Fruit fly (Drosophila melanogaster) whole organism, embryonic: Measurements from ENCODE around the gene CG6659.

Experiments used
- Asciz ChIP-seq: fragments of 200-800 bp; sonication (Bioruptor generic); optimal IDR thresholded peaks from 2 replicates; lab custom pipeline; 2017; ENCODE audit warnings: missing biosample characterization, mild to moderate bottlenecking, missing genetic modification characterization, missing genetic modification reagents
- B-H2 ChIP-seq: fragments of 200-800 bp; sonication (Bioruptor generic); optimal IDR thresholded peaks from 2 replicates; lab custom pipeline; 2018; ENCODE audit warnings: missing biosample characterization, mild to moderate bottlenecking, missing genetic modification characterization
- CG1024 ChIP-seq: fragments of 200-800 bp; sonication (Bioruptor generic); IDR thresholded peaks from 2 replicates; pipeline ENCODE4 v1.3.6; 2022; ENCODE audit warnings: missing biosample characterization, missing genetic modification characterization
- CG10274 ChIP-seq: fragments of 200-800 bp; sonication (Bioruptor generic); optimal IDR thresholded peaks from 3 replicates; lab custom pipeline; 2017; ENCODE audit warnings: missing biosample characterization, mild to moderate bottlenecking, missing genetic modification characterization
- CG10431 ChIP-seq: fragments of 200-800 bp; sonication (Bioruptor generic); optimal IDR thresholded peaks from 3 replicates; lab custom pipeline; 2018; ENCODE audit warnings: missing biosample characterization, mild to moderate bottlenecking, missing genetic modification characterization
- CG12071 ChIP-seq: fragments of 200-800 bp; sonication (Bioruptor generic); optimal IDR thresholded peaks from 3 replicates; lab custom pipeline; 2018; ENCODE audit warnings: missing biosample characterization, mild to moderate bottlenecking, missing genetic modification characterization
- CG12769 ChIP-seq: fragments of 200-800 bp; sonication (Bioruptor generic); optimal IDR thresholded peaks from 2 replicates; lab custom pipeline; 2019; ENCODE audit warnings: missing biosample characterization, mild to moderate bottlenecking, missing genetic modification characterization, moderate library complexity
- CG12942 ChIP-seq: fragments of 200-800 bp; sonication (Bioruptor generic); optimal IDR thresholded peaks from 3 replicates; lab custom pipeline; 2016; ENCODE audit warnings: missing biosample characterization, missing genetic modification characterization
- CG13624 ChIP-seq: fragments of 200-800 bp; sonication (Bioruptor generic); optimal IDR thresholded peaks from 2 replicates; lab custom pipeline; 2016; ENCODE audit warnings: missing biosample characterization, missing genetic modification characterization
- CG15514 ChIP-seq: fragments of 200-800 bp; sonication (Bioruptor generic); optimal IDR thresholded peaks from 3 replicates; lab custom pipeline; 2017; ENCODE audit warnings: missing biosample characterization, missing genetic modification characterization, mild to moderate bottlenecking, moderate library complexity, missing genetic modification reagents
- CG1647 ChIP-seq: fragments of 200-800 bp; sonication (Bioruptor generic); optimal IDR thresholded peaks from 3 replicates; lab custom pipeline; 2016; ENCODE audit warnings: missing biosample characterization, missing genetic modification characterization
- CG16779 ChIP-seq: fragments of 200-800 bp; sonication (Bioruptor generic); IDR thresholded peaks from 2 replicates; pipeline ENCODE4 v1.3.6; 2022; ENCODE audit warnings: missing biosample characterization, missing genetic modification characterization
- CG17359 ChIP-seq: fragments of 200-800 bp; sonication (Bioruptor generic); optimal IDR thresholded peaks from 3 replicates; lab custom pipeline; 2018; ENCODE audit warnings: missing biosample characterization, mild to moderate bottlenecking, missing genetic modification characterization, moderate library complexity
- CG17568 ChIP-seq: fragments of 200-800 bp; sonication (Bioruptor generic); optimal IDR thresholded peaks from 2 replicates; lab custom pipeline; 2018; ENCODE audit warnings: missing biosample characterization, mild to moderate bottlenecking, missing genetic modification characterization, moderate library complexity
- CG2116 ChIP-seq: fragments of 200-800 bp; sonication (Bioruptor generic); optimal IDR thresholded peaks from 3 replicates; lab custom pipeline; 2018; ENCODE audit warnings: missing biosample characterization, mild to moderate bottlenecking, missing genetic modification characterization
- CG2129 ChIP-seq: fragments of 200-800 bp; sonication (Bioruptor generic); IDR thresholded peaks from 2 replicates; pipeline ENCODE4 v1.3.6; 2022; ENCODE audit warnings: missing biosample characterization, missing genetic modification characterization; ENCODE audit not compliant: partially characterized antibody
- CG2712 ChIP-seq: fragments of 200-800 bp; optimal IDR thresholded peaks from 3 replicates; lab custom pipeline; 2019; ENCODE audit warnings: missing biosample characterization, mild to moderate bottlenecking, missing genetic modification characterization, moderate library complexity
- CG34422 ChIP-seq: fragments of 200-800 bp; sonication (Bioruptor generic); IDR thresholded peaks from 3 replicates; pipeline ENCODE4 v1.3.6; 2022; ENCODE audit warnings: missing biosample characterization, missing genetic modification characterization
- CG4854 ChIP-seq: fragments of 200-800 bp; sonication (Bioruptor generic); optimal IDR thresholded peaks from 2 replicates; lab custom pipeline; 2016; ENCODE audit warnings: missing biosample characterization, missing genetic modification characterization, inconsistent platforms
- CG6175 ChIP-seq: fragments of 200-800 bp; sonication (Bioruptor generic); IDR thresholded peaks from 3 replicates; pipeline ENCODE4 v1.3.6; 2022; ENCODE audit warnings: missing biosample characterization, missing genetic modification characterization
- CG7271 ChIP-seq: fragments of 200-800 bp; sonication (Bioruptor generic); optimal IDR thresholded peaks from 2 replicates; lab custom pipeline; 2018; ENCODE audit warnings: missing biosample characterization, mild to moderate bottlenecking, missing genetic modification characterization, moderate library complexity
- CG7786 ChIP-seq: fragments of 200-800 bp; sonication (Bioruptor generic); optimal IDR thresholded peaks from 2 replicates; lab custom pipeline; 2016; ENCODE audit warnings: missing biosample characterization, missing genetic modification characterization
- CG7963 ChIP-seq: fragments of 200-800 bp; sonication (Bioruptor generic); IDR thresholded peaks from 3 replicates; pipeline ENCODE4 v1.3.6; 2022; ENCODE audit warnings: missing biosample characterization, missing genetic modification characterization; ENCODE audit not compliant: partially characterized antibody
- CG8359 ChIP-seq: fragments of 200-800 bp; sonication (Bioruptor generic); optimal IDR thresholded peaks from 2 replicates; lab custom pipeline; 2017; ENCODE audit warnings: missing biosample characterization, mild to moderate bottlenecking, missing genetic modification characterization, borderline replicate concordance
- CG8388 ChIP-seq: fragments of 200-800 bp; sonication (Bioruptor generic); optimal IDR thresholded peaks from 2 replicates; lab custom pipeline; 2019; ENCODE audit warnings: missing biosample characterization, mild to moderate bottlenecking, missing genetic modification characterization, moderate library complexity
- CG9727 ChIP-seq: fragments of 200-800 bp; sonication (Bioruptor generic); optimal IDR thresholded peaks from 3 replicates; lab custom pipeline; 2017; ENCODE audit warnings: missing biosample characterization, mild to moderate bottlenecking, missing genetic modification characterization
- Dad ChIP-seq: fragments of 200-800 bp; sonication (Bioruptor generic); optimal IDR thresholded peaks from 3 replicates; lab custom pipeline; 2016; ENCODE audit warnings: missing biosample characterization, missing genetic modification characterization
- Dek ChIP-seq: fragments of 200-800 bp; sonication (Bioruptor generic); optimal IDR thresholded peaks from 3 replicates; lab custom pipeline; 2019; ENCODE audit warnings: missing biosample characterization, mild to moderate bottlenecking, missing genetic modification characterization, moderate library complexity
- Dip2 ChIP-seq: fragments of 200-800 bp; sonication (Bioruptor generic); IDR thresholded peaks from 2 replicates; pipeline ENCODE4 v1.3.6; 2022; ENCODE audit warnings: missing biosample characterization, missing genetic modification characterization
- Drgx ChIP-seq: fragments of 200-800 bp; sonication (Bioruptor generic); IDR thresholded peaks from 2 replicates; pipeline ENCODE4 v1.3.6; 2022; ENCODE audit warnings: missing biosample characterization, missing genetic modification characterization
- Fer1 ChIP-seq: fragments of 200-800 bp; sonication (Bioruptor generic); optimal IDR thresholded peaks from 2 replicates; lab custom pipeline; 2017; ENCODE audit warnings: missing biosample characterization, mild to moderate bottlenecking, missing genetic modification characterization
- Gsc ChIP-seq: fragments of 200-800 bp; sonication (Bioruptor generic); IDR thresholded peaks from 2 replicates; pipeline ENCODE4 v1.3.6; 2022; ENCODE audit warnings: missing biosample characterization, missing genetic modification characterization
- Hr78 ChIP-seq, 2 experiments: fragments of 200-800 bp in 1 of 2; fragments of >200 bp in 1 of 2; sonication (Bioruptor generic) in 1 of 2; optimal IDR thresholded peaks; 2 replicates each; lab custom pipeline; 2017 to 2019; ENCODE audit warnings: missing biosample characterization in 2 of 2, missing genetic modification characterization in 2 of 2, mild to moderate bottlenecking in 1 of 2, moderate library complexity in 1 of 2
- Jarid2 ChIP-seq: fragments of 200-800 bp; sonication (Bioruptor generic); optimal IDR thresholded peaks from 3 replicates; lab custom pipeline; 2017; ENCODE audit warnings: mild to moderate bottlenecking, missing biosample characterization, missing genetic modification reagents, missing genetic modification characterization
- Kr ChIP-seq: fragments of 200-800 bp; sonication (Bioruptor generic); optimal IDR thresholded peaks from 2 replicates; lab custom pipeline; 2017; ENCODE audit warnings: missing biosample characterization, mild to moderate bottlenecking, missing genetic modification characterization
- NK7.1 ChIP-seq: fragments of 200-800 bp; sonication (Bioruptor generic); optimal IDR thresholded peaks from 3 replicates; lab custom pipeline; 2016; ENCODE audit warnings: missing biosample characterization, missing genetic modification characterization
- Scr ChIP-seq: fragments of 200-800 bp; sonication (Bioruptor generic); IDR thresholded peaks from 2 replicates; pipeline ENCODE4 v1.3.6; 2022; ENCODE audit warnings: missing biosample characterization, missing genetic modification characterization; ENCODE audit not compliant: partially characterized antibody
- Sin3A ChIP-seq: fragments of >200 bp; optimal IDR thresholded peaks from 2 replicates; lab custom pipeline; 2018
- chinmo ChIP-seq: fragments of 200-800 bp; sonication (Bioruptor generic); IDR thresholded peaks from 4 replicates; pipeline ENCODE4 v1.3.6; 2022; ENCODE audit warnings: missing biosample characterization, missing genetic modification characterization; ENCODE audit not compliant: partially characterized antibody
- nau ChIP-seq: fragments of 200-800 bp; sonication (Bioruptor generic); optimal IDR thresholded peaks from 3 replicates; lab custom pipeline; 2017; ENCODE audit warnings: missing biosample characterization, mild to moderate bottlenecking, missing genetic modification characterization, missing genetic modification reagents
- nom ChIP-seq: fragments of 200-800 bp; sonication (Bioruptor generic); optimal IDR thresholded peaks from 2 replicates; lab custom pipeline; 2017; ENCODE audit warnings: missing biosample characterization, missing genetic modification characterization, mild to moderate bottlenecking, moderate library complexity, missing genetic modification reagents
- oc ChIP-seq: fragments of 200-800 bp; sonication (Bioruptor generic); optimal IDR thresholded peaks from 2 replicates; lab custom pipeline; 2018; ENCODE audit warnings: missing biosample characterization, mild to moderate bottlenecking, missing genetic modification characterization, moderate library complexity
- onecut ChIP-seq: fragments of 200-800 bp; sonication (Bioruptor generic); IDR thresholded peaks from 2 replicates; pipeline ENCODE4 v1.3.6; 2022; ENCODE audit warnings: missing biosample characterization, missing genetic modification characterization
- org-1 ChIP-seq: fragments of 200-800 bp; sonication (Bioruptor generic); optimal IDR thresholded peaks from 2 replicates; lab custom pipeline; 2017; ENCODE audit warnings: missing biosample characterization, missing genetic modification characterization
- pb ChIP-seq: fragments of 200-800 bp; sonication (Bioruptor generic); optimal IDR thresholded peaks from 3 replicates; lab custom pipeline; 2016; ENCODE audit warnings: missing biosample characterization, missing genetic modification characterization
- sob ChIP-seq: fragments of 200-800 bp; sonication (Bioruptor generic); IDR thresholded peaks from 2 replicates; pipeline ENCODE4 v1.3.6; 2022; ENCODE audit warnings: missing biosample characterization, missing genetic modification characterization
- ttk ChIP-seq: fragments of 200-800 bp; sonication (Bioruptor generic); IDR thresholded peaks from 2 replicates; pipeline ENCODE4 v2.1.2; 2022; ENCODE audit warnings: missing biosample characterization, missing genetic modification characterization
- tup ChIP-seq: fragments of 200-800 bp; sonication (Bioruptor generic); optimal IDR thresholded peaks from 2 replicates; lab custom pipeline; 2016; ENCODE audit warnings: missing biosample characterization, mild to moderate bottlenecking, missing genetic modification characterization, moderate library complexity
- tx ChIP-seq: fragments of 200-800 bp; sonication (Bioruptor generic); optimal IDR thresholded peaks from 2 replicates; lab custom pipeline; 2016; ENCODE audit warnings: missing biosample characterization, missing genetic modification characterization
- z ChIP-seq: fragments of 200-800 bp; sonication (Bioruptor generic); IDR thresholded peaks from 3 replicates; pipeline ENCODE4 v1.3.6; 2022; ENCODE audit warnings: missing biosample characterization, missing genetic modification characterization
- zen ChIP-seq: fragments of 200-800 bp; sonication (Bioruptor generic); optimal IDR thresholded peaks from 3 replicates; lab custom pipeline; 2018; ENCODE audit warnings: missing biosample characterization, mild to moderate bottlenecking, missing genetic modification characterization, moderate library complexity

CG6659 gene

dm6 chrX:18657502-18657947, 439 bp upstream of the CG6659 start, which contains the start of gene fu (continued):
- TF ChIP-seq nom (GFP tag; lab: Kevin White, UChicago): peak; percentile 19
- no peak for TF ChIP-seq CG2129 (GFP tag; lab: Robert Waterston, UW)
- no peak for TF ChIP-seq CG12071 (GFP tag; lab: Kevin White, UChicago)
- TF ChIP-seq CG6175 (GFP tag; lab: Robert Waterston, UW): no peak
- TF ChIP-seq Drgx (GFP tag; lab: Robert Waterston, UW): no peak
- TF ChIP-seq CG16779 (GFP tag; lab: Robert Waterston, UW): no peak
- peak; percentile 52 for TF ChIP-seq CG2712
- TF ChIP-seq CG7786: no peak
- no peak for TF ChIP-seq B-H2 (GFP tag; lab: Kevin White, UChicago)
- TF ChIP-seq Dek: peak; percentile 14
- no peak for TF ChIP-seq CG13624 (GFP tag; lab: Kevin White, UChicago)
- TF ChIP-seq ttk: no peak
- TF ChIP-seq Sin3A: no peak
- peak; percentile 39 for TF ChIP-seq CG2116
- TF ChIP-seq CG17359: no peak
- TF ChIP-seq CG10431 (GFP tag; lab: Kevin White, UChicago): peak; percentile 12
- TF ChIP-seq CG1024 (GFP tag; lab: Robert Waterston, UW): no peak
- no peak for TF ChIP-seq CG4854 (GFP tag; lab: Kevin White, UChicago)
- TF ChIP-seq Gsc (GFP tag; lab: Robert Waterston, UW): no peak
- no peak for TF ChIP-seq CG12942
- no peak for TF ChIP-seq CG9727 (GFP tag; lab: Kevin White, UChicago)
- no peak for TF ChIP-seq CG10274 (GFP tag; lab: Kevin White, UChicago)
- TF ChIP-seq Asciz (GFP tag; lab: Kevin White, UChicago): no peak
- no peak for TF ChIP-seq Dip2 (GFP tag; lab: Robert Waterston, UW)
- no peak for TF ChIP-seq CG7271 (tag; lab: Kevin White, UChicago)
- no peak for TF ChIP-seq z (GFP tag; lab: Robert Waterston, UW)
- TF ChIP-seq nau (GFP tag; lab: Kevin White, UChicago): no peak
- TF ChIP-seq CG7963: no peak
- no peak for TF ChIP-seq tup (GFP tag; lab: Kevin White, UChicago)
- TF ChIP-seq sob: no peak
- no peak for TF ChIP-seq Hr78 (GFP tag; optimal IDR thresholded peaks at IDR 0.05; lab: Kevin White, UChicago)
- no peak for TF ChIP-seq Kr (GFP tag; lab: Kevin White, UChicago)
- no peak for TF ChIP-seq oc
- no peak for TF ChIP-seq Scr
- TF ChIP-seq CG15514 (GFP tag; lab: Kevin White, UChicago): peak; percentile 34
- no peak for TF ChIP-seq CG12769 (tag; lab: Kevin White, UChicago)
- TF ChIP-seq Fer1 (GFP tag; lab: Kevin White, UChicago): peak; percentile 21
- no peak for TF ChIP-seq CG17568 (GFP tag; lab: Kevin White, UChicago)
- no peak for TF ChIP-seq Jarid2
- no peak for TF ChIP-seq CG1647
- no peak for TF ChIP-seq NK7.1 (GFP tag; lab: Kevin White, UChicago)
- no peak for TF ChIP-seq zen
- TF ChIP-seq onecut (GFP tag; lab: Robert Waterston, UW): no peak
- no peak for TF ChIP-seq tx (GFP tag; lab: Kevin White, UChicago)
- TF ChIP-seq CG34422 (GFP tag; lab: Robert Waterston, UW): peak; percentile 24; the same call in 1 of the 3 replicates
- no peak for TF ChIP-seq Dad
- TF ChIP-seq CG8388: peak; percentile 17
- TF ChIP-seq pb (GFP tag; lab: Kevin White, UChicago): no peak
- TF ChIP-seq org-1 (GFP tag; lab: Kevin White, UChicago): no peak
- no peak for TF ChIP-seq CG8359
- TF ChIP-seq chinmo (GFP tag; lab: Robert Waterston, UW): 0 out of 4 replicates have a peak, but pooled peaks have one; percentile 51
